Worm (Caenorhabditis elegans) whole organism, young adult: ENCODE data around the gene rol-3.

ENCODE experiments used
- B0035.1 ChIP-seq: sonication (generic microtip); optimal IDR thresholded peaks from 2 replicates; lab custom pipeline; 2016; ENCODE audit warnings: missing genetic modification characterization, mild to moderate bottlenecking, missing compliant biosample characterization, missing genotype, missing genetic modification reagents
- C17E4.6 ChIP-seq: fragments of 200-800 bp; sonication (Bioruptor generic); IDR thresholded peaks from 2 replicates; pipeline ENCODE4 v1.3.6; 2022; ENCODE audit warnings: missing genetic modification reagents, missing genetic modification characterization, missing compliant biosample characterization
- F57A8.1 ChIP-seq: fragments of 200-800 bp; sonication (Bioruptor generic); optimal IDR thresholded peaks from 2 replicates; lab custom pipeline; 2018; ENCODE audit warnings: mild to moderate bottlenecking, missing genetic modification characterization, moderate library complexity, missing compliant biosample characterization
- Y67H2A.10 ChIP-seq: fragments of 200-800 bp; sonication (Bioruptor generic); conservative IDR thresholded peaks from 2 replicates; pipeline ENCODE4 v1.3.6; 2022; ENCODE audit warnings: missing genetic modification reagents, missing genetic modification characterization, missing compliant biosample characterization
- aptf-3 ChIP-seq: fragments of 200-800 bp; sonication (Bioruptor generic); IDR thresholded peaks from 2 replicates; pipeline ENCODE4 v1.3.6; 2022; ENCODE audit warnings: missing genetic modification characterization, missing compliant biosample characterization
- bed-2 ChIP-seq: fragments of 200-800 bp; sonication (Bioruptor generic); IDR thresholded peaks from 2 replicates; pipeline ENCODE4 v1.3.6; 2022; ENCODE audit warnings: missing genetic modification reagents, missing genetic modification characterization, missing compliant biosample characterization
- ccch-3 ChIP-seq: fragments of 200-800 bp; sonication (Bioruptor generic); optimal IDR thresholded peaks from 2 replicates; lab custom pipeline; 2018; ENCODE audit warnings: mild to moderate bottlenecking, missing genetic modification characterization, missing compliant biosample characterization
- ceh-100 ChIP-seq: fragments of 200-800 bp; sonication (Bioruptor generic); IDR thresholded peaks from 2 replicates; pipeline ENCODE4 v1.3.6; 2022; ENCODE audit warnings: missing genetic modification reagents, missing genetic modification characterization, missing compliant biosample characterization
- ceh-27 ChIP-seq: fragments of 200-800 bp; sonication (Bioruptor generic); optimal IDR thresholded peaks from 2 replicates; lab custom pipeline; 2018; ENCODE audit warnings: mild to moderate bottlenecking, missing genetic modification characterization, moderate library complexity, missing compliant biosample characterization
- ceh-58 ChIP-seq: fragments of 200-800 bp; sonication (Bioruptor generic); IDR thresholded peaks from 2 replicates; pipeline ENCODE4 v1.3.6; 2022; ENCODE audit warnings: missing genetic modification characterization, missing compliant biosample characterization
- ceh-79 ChIP-seq: sonication (generic microtip); optimal IDR thresholded peaks from 2 replicates; lab custom pipeline; 2017; ENCODE audit warnings: mild to moderate bottlenecking, missing genetic modification characterization, missing compliant biosample characterization
- chd-7 ChIP-seq: sonication (generic microtip); optimal IDR thresholded peaks from 2 replicates; lab custom pipeline; 2016; ENCODE audit warnings: mild to moderate bottlenecking, missing genetic modification characterization, moderate library complexity, missing compliant biosample characterization
- die-1 ChIP-seq: sonication (generic microtip); optimal IDR thresholded peaks from 2 replicates; lab custom pipeline; 2016; ENCODE audit warnings: missing genotype, mild to moderate bottlenecking, missing genetic modification characterization, missing compliant biosample characterization
- dpl-1 ChIP-seq: fragments of 150-350 bp; optimal IDR thresholded peaks from 2 replicates; lab custom pipeline; 2014; ENCODE audit warnings: missing biosample characterization, missing genetic modification reagents, missing genetic modification characterization
- fkh-3 ChIP-seq: sonication (generic microtip); optimal IDR thresholded peaks from 2 replicates; lab custom pipeline; 2016; ENCODE audit warnings: mild to moderate bottlenecking, missing genetic modification characterization, missing compliant biosample characterization
- hlh-26 ChIP-seq: fragments of 200-800 bp; sonication (Bioruptor generic); conservative IDR thresholded peaks from 2 replicates; pipeline ENCODE4 v1.3.6; 2022; ENCODE audit warnings: missing genetic modification reagents, missing genetic modification characterization, missing compliant biosample characterization
- hrde-1 ChIP-seq: sonication (generic microtip); optimal IDR thresholded peaks from 2 replicates; lab custom pipeline; 2016; ENCODE audit warnings: missing genetic modification characterization, mild to moderate bottlenecking, missing compliant biosample characterization, moderate library complexity, missing genotype, missing genetic modification reagents, borderline replicate concordance
- madf-8 ChIP-seq: fragments of 200-800 bp; sonication (Bioruptor generic); conservative IDR thresholded peaks from 2 replicates; pipeline ENCODE4 v1.3.6; 2022; ENCODE audit warnings: missing genetic modification reagents, missing genetic modification characterization, missing compliant biosample characterization
- mel-28 ChIP-seq: sonication (generic microtip); optimal IDR thresholded peaks from 2 replicates; lab custom pipeline; 2016; ENCODE audit warnings: borderline replicate concordance, mild to moderate bottlenecking, missing genetic modification characterization, missing compliant biosample characterization
- mes-4 ChIP-seq: sonication (generic microtip); optimal IDR thresholded peaks from 2 replicates; lab custom pipeline; 2016; ENCODE audit warnings: missing genotype, missing genetic modification characterization, missing compliant biosample characterization
- nfya-1 ChIP-seq: sonication (generic microtip); optimal IDR thresholded peaks from 2 replicates; lab custom pipeline; 2017; ENCODE audit warnings: antibody characterized with exemption, missing compliant biosample characterization, missing genetic modification characterization, borderline replicate concordance; ENCODE audit not compliant: insufficient read depth
- nhr-179 ChIP-seq: sonication (generic microtip); optimal IDR thresholded peaks from 2 replicates; lab custom pipeline; 2016; ENCODE audit warnings: mild to moderate bottlenecking, missing genetic modification characterization, missing compliant biosample characterization
- nhr-80 ChIP-seq: sonication (generic microtip); optimal IDR thresholded peaks from 2 replicates; lab custom pipeline; 2016; ENCODE audit warnings: missing genetic modification characterization, missing compliant biosample characterization
- nhr-90 ChIP-seq: sonication (generic microtip); optimal IDR thresholded peaks from 2 replicates; lab custom pipeline; 2016; ENCODE audit warnings: missing genotype, mild to moderate bottlenecking, missing genetic modification characterization, missing compliant biosample characterization
- pha-4 ChIP-seq: fragments of 150-350 bp; sonication (generic microtip); optimal IDR thresholded peaks from 2 replicates; lab custom pipeline; 2014; ENCODE audit warnings: missing biosample characterization, missing genetic modification reagents, missing genetic modification characterization
- rpc-1 ChIP-seq, 2 experiments: fragments of 150-350 bp in 1 of 2; sonication (generic microtip) in 1 of 2; optimal IDR thresholded peaks; 2 replicates each; lab custom pipeline; 2014 to 2018; ENCODE audit warnings: missing biosample characterization in 1 of 2, missing genetic modification characterization in 1 of 2, missing genetic modification reagents in 1 of 2, missing genotype in 1 of 2
- sea-2 ChIP-seq: fragments of 200-800 bp; sonication (Bioruptor generic); IDR thresholded peaks from 2 replicates; pipeline ENCODE4 v1.3.6; 2022; ENCODE audit warnings: missing genetic modification characterization, missing compliant biosample characterization
- snpc-1.1 ChIP-seq: sonication (generic microtip); optimal IDR thresholded peaks from 2 replicates; lab custom pipeline; 2017; ENCODE audit warnings: missing genetic modification characterization, mild to moderate bottlenecking, missing compliant biosample characterization, antibody characterized with exemption, moderate library complexity, missing genotype, missing genetic modification reagents; ENCODE audit not compliant: insufficient read depth
- xnd-1 ChIP-seq: sonication (generic microtip); optimal IDR thresholded peaks from 2 replicates; lab custom pipeline; 2016; ENCODE audit warnings: missing genotype, missing genetic modification reagents, missing genetic modification characterization, missing compliant biosample characterization
- ztf-22 ChIP-seq: fragments of 200-800 bp; sonication (Bioruptor generic); optimal IDR thresholded peaks from 2 replicates; lab custom pipeline; 2018; ENCODE audit warnings: mild to moderate bottlenecking, missing genetic modification characterization, moderate library complexity, missing compliant biosample characterization
- ztf-26 ChIP-seq: sonication (generic microtip); optimal IDR thresholded peaks from 2 replicates; lab custom pipeline; 2017; ENCODE audit warnings: missing genetic modification characterization, missing compliant biosample characterization
- ztf-6 ChIP-seq: fragments of 200-800 bp; sonication (Bioruptor generic); IDR thresholded peaks from 2 replicates; pipeline ENCODE4 v1.3.6; 2022; ENCODE audit warnings: missing genetic modification reagents, missing genetic modification characterization, missing compliant biosample characterization

The rol-3 gene

ce11 chrV:8281646-8282045 lies 43.4 kb upstream of the rol-3 start:
- TF ChIP-seq pha-4 (tag; lab: Kevin White, UChicago), result no peak
- TF ChIP-seq aptf-3 (GFP tag; lab: Robert Waterston, UW), result no peak
- no peak for TF ChIP-seq bed-2 (GFP tag; lab: Robert Waterston, UW)
- no peak for TF ChIP-seq xnd-1
- no peak for TF ChIP-seq ztf-26
- TF ChIP-seq fkh-3 (tag; lab: Kevin White, UChicago), result no peak
- TF ChIP-seq nhr-179 (tag; lab: Kevin White, UChicago), result no peak
- TF ChIP-seq C17E4.6 (GFP tag; lab: Robert Waterston, UW), result no peak
- TF ChIP-seq ceh-58 (GFP tag; lab: Robert Waterston, UW), result no peak
- no peak for TF ChIP-seq ccch-3 (GFP tag; lab: Kevin White, UChicago)
- no peak for TF ChIP-seq dpl-1 (GFP tag; lab: Kevin White, UChicago)
- no peak for TF ChIP-seq sea-2 (GFP tag; lab: Robert Waterston, UW)
- no peak for TF ChIP-seq nhr-90 (tag; lab: Kevin White, UChicago)
- no peak for TF ChIP-seq hlh-26 (GFP tag; lab: Robert Waterston, UW)
- no peak for TF ChIP-seq ceh-27 (GFP tag; lab: Kevin White, UChicago)

DNA sequence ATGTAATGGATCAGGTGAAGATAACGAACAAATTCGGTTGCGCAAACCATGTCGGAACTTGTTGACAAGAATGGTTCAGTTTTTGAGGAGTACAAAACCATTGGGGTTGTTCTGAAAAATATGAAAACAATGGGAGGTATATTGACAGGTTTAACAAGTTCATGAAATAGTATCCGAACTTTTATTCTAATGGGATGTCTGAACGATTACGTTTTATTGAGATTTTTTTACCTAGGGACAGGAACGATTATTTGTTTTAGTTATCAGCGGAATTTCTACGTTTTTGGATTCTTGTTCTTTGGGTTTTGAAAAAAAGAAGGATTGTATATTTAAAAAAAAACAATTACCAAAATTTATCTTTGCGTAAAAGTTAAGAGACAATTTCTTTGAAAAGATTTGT lies 42.6 kb upstream of the rol-3 start, which contains the start of gene str-135:
TSS of gene str-135 (minus strand) at position 101 of the 400 bp plus-strand sequence.
- no peak for TF ChIP-seq ztf-6 (GFP tag; lab: Robert Waterston, UW)
- no peak for TF ChIP-seq snpc-1.1 (tag; lab: Kevin White, UChicago)
- TF ChIP-seq F57A8.1 (GFP tag; lab: Kevin White, UChicago), result no peak
- no peak for TF ChIP-seq chd-7 (tag; lab: Kevin White, UChicago)
- no peak for TF ChIP-seq mes-4 (tag; lab: Kevin White, UChicago)
- TF ChIP-seq ccch-3 (GFP tag; lab: Kevin White, UChicago), result no peak
- TF ChIP-seq mel-28 (tag; lab: Kevin White, UChicago), result no peak
- no peak for TF ChIP-seq Y67H2A.10 (GFP tag; lab: Robert Waterston, UW)

DNA sequence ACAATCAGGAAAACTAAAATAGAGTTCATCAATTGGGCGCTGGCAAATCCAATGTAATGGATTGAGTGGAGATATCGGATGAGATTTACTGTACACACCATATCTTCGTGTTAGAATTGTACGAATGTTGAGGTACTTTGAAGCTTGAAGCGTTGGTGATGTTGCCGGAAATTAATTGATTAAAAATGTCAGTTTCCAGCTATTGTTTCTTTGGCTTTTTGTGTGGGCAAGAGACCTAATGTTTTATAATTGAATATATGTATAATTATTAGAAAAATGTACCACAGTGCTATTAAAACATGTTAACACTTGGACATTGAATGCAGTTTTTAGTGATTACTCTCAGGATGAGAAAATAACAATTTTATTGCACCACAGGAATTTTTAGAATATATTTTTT lies 40.6 kb upstream of the rol-3 start, which contains the start of gene str-136:
TSS of gene str-136 (minus strand) at position 101 of the 400 bp plus-strand sequence.
- TF ChIP-seq die-1, result no peak

- TF ChIP-seq nhr-80 (tag; lab: Kevin White, UChicago) (peak; percentile 59), ccch-3 (GFP tag; lab: Kevin White, UChicago) (no peak), rpc-1 (optimal IDR thresholded peaks at IDR 0.05; lab: Kevin White, UChicago) (no peak), rpc-1 (tag; optimal IDR thresholded peaks at IDR 0.05; lab: Kevin White, UChicago) (no peak), ceh-79 (tag; lab: Kevin White, UChicago) (no peak), nfya-1 (tag; lab: Kevin White, UChicago) (no peak)
Measured at ce11 chrV:8271995-8272394, 33.8 kb upstream of the rol-3 start, which contains the start of gene asp-5. Gene asp-5, plus strand, starts transcription at chrV:8272385.

ce11 chrV:8271395-8271794 lies 33.2 kb upstream of the rol-3 start:
- TF ChIP-seq ceh-100 (no peak), madf-8 (GFP tag; lab: Robert Waterston, UW) (no peak), ztf-22 (GFP tag; lab: Kevin White, UChicago) (no peak), hrde-1 (tag; lab: Kevin White, UChicago) (no peak), B0035.1 (tag; lab: Kevin White, UChicago) (no peak)
